Worm (Caenorhabditis elegans): ENCODE results near the gene srg-59.

- TF ChIP-seq ama-1 (optimal IDR thresholded peaks at IDR 0.05) (no peak), R02D3.7 (tag; optimal IDR thresholded peaks at IDR 0.05) (no peak), nhr-77 (tag; optimal IDR thresholded peaks at IDR 0.05) (no peak), nhr-23 (tag; optimal IDR thresholded peaks at IDR 0.05) (no peak), ceh-82 (tag; optimal IDR thresholded peaks at IDR 0.05) (no peak), dmd-4 (tag; optimal IDR thresholded peaks at IDR 0.05) (no peak), lin-39 (tag; optimal IDR thresholded peaks at IDR 0.05) (no peak), snpc-4 (tag; optimal IDR thresholded peaks at IDR 0.05) (no peak), ZK546.5 (tag; optimal IDR thresholded peaks at IDR 0.05) (no peak), ceh-16 (tag; optimal IDR thresholded peaks at IDR 0.05) (no peak), elt-1 (tag; optimal IDR thresholded peaks at IDR 0.05) (no peak), unc-39 (tag; optimal IDR thresholded peaks at IDR 0.05) (no peak), unc-62 (GFP tag; optimal IDR thresholded peaks at IDR 0.05) (no peak), ztf-11 (tag; optimal IDR thresholded peaks at IDR 0.05) (no peak)
These were observed 9.2 kb upstream of the srg-59 start, which contains the start of gene srg-57 for ce11 chrV:2734360-2734759.
